Fruit fly (Drosophila melanogaster) whole organism, embryonic: Measurements from ENCODE around the gene CG7519.

Experiments
- CG11504 ChIP-seq: fragments of 200-800 bp; sonication (Bioruptor generic); optimal IDR thresholded peaks from 3 replicates; lab custom pipeline; 2019; ENCODE audit warnings: missing biosample characterization, mild to moderate bottlenecking, missing genetic modification characterization, moderate library complexity
- CG12104 ChIP-seq: fragments of 200-800 bp; sonication (Bioruptor generic); optimal IDR thresholded peaks from 3 replicates; lab custom pipeline; 2016; ENCODE audit warnings: missing biosample characterization, missing genetic modification characterization
- CG12659 ChIP-seq: fragments of 200-800 bp; sonication (Bioruptor generic); optimal IDR thresholded peaks from 3 replicates; lab custom pipeline; 2017; ENCODE audit warnings: mild to moderate bottlenecking, missing biosample characterization, missing genetic modification reagents, missing genetic modification characterization
- CG13287 ChIP-seq: fragments of 200-800 bp; sonication (Bioruptor generic); IDR thresholded peaks from 2 replicates; pipeline ENCODE4 v1.3.6; 2022; ENCODE audit warnings: missing biosample characterization, missing genetic modification characterization; ENCODE audit not compliant: partially characterized antibody
- CG1529 ChIP-seq: fragments of 200-800 bp; sonication (Bioruptor generic); optimal IDR thresholded peaks from 3 replicates; lab custom pipeline; 2018; ENCODE audit warnings: missing biosample characterization, missing genetic modification characterization
- CG16863 ChIP-seq: fragments of 200-800 bp; sonication (Bioruptor generic); optimal IDR thresholded peaks from 3 replicates; lab custom pipeline; 2016; ENCODE audit warnings: missing biosample characterization, missing genetic modification characterization
- CG17361 ChIP-seq: fragments of 200-800 bp; sonication (Bioruptor generic); IDR thresholded peaks from 3 replicates; pipeline ENCODE4 v1.3.6; 2022; ENCODE audit warnings: missing biosample characterization, missing genetic modification characterization
- CG3726 ChIP-seq: fragments of 200-800 bp; sonication (Bioruptor generic); IDR thresholded peaks from 3 replicates; pipeline ENCODE4, ENCODE4 v1.3.6; 2022; ENCODE audit warnings: missing biosample characterization, missing genetic modification characterization
- CG4360 ChIP-seq: fragments of 200-800 bp; sonication (Bioruptor generic); IDR thresholded peaks from 2 replicates; pipeline ENCODE4 v1.3.6; 2022; ENCODE audit warnings: missing biosample characterization, missing genetic modification characterization
- CG4617 ChIP-seq: fragments of 200-800 bp; sonication (Bioruptor generic); optimal IDR thresholded peaks from 3 replicates; lab custom pipeline; 2016; ENCODE audit warnings: missing biosample characterization, missing genetic modification characterization, borderline replicate concordance
- CG4730 ChIP-seq: fragments of 200-800 bp; sonication (Bioruptor generic); IDR thresholded peaks from 2 replicates; pipeline ENCODE4 v1.3.6; 2022; ENCODE audit warnings: missing biosample characterization, missing genetic modification characterization
- CG6254 ChIP-seq: fragments of 200-800 bp; sonication (Bioruptor generic); optimal IDR thresholded peaks from 3 replicates; lab custom pipeline; 2017; ENCODE audit warnings: mild to moderate bottlenecking, missing biosample characterization, missing genetic modification reagents, missing genetic modification characterization
- CG6654 ChIP-seq: fragments of 200-800 bp; sonication (Bioruptor generic); optimal IDR thresholded peaks from 2 replicates; lab custom pipeline; 2017; ENCODE audit warnings: missing biosample characterization, mild to moderate bottlenecking, missing genetic modification characterization
- CG8478 ChIP-seq: fragments of >200 bp; optimal IDR thresholded peaks from 2 replicates; lab custom pipeline; 2018
- CG9797 ChIP-seq: fragments of 200-800 bp; sonication (Bioruptor generic); optimal IDR thresholded peaks from 3 replicates; lab custom pipeline; 2018; ENCODE audit warnings: missing biosample characterization, mild to moderate bottlenecking, missing genetic modification characterization
- Chrac-16 ChIP-seq: fragments of 200-800 bp; sonication (Bioruptor generic); optimal IDR thresholded peaks from 3 replicates; lab custom pipeline; 2016; ENCODE audit warnings: missing biosample characterization, missing genetic modification characterization
- D19A ChIP-seq: fragments of 200-800 bp; optimal IDR thresholded peaks from 3 replicates; lab custom pipeline; 2019; ENCODE audit warnings: missing biosample characterization, mild to moderate bottlenecking, missing genetic modification characterization, moderate library complexity
- Dek ChIP-seq: fragments of 200-800 bp; sonication (Bioruptor generic); optimal IDR thresholded peaks from 3 replicates; lab custom pipeline; 2019; ENCODE audit warnings: missing biosample characterization, mild to moderate bottlenecking, missing genetic modification characterization, moderate library complexity
- E2f1 ChIP-seq: fragments of 200-800 bp; sonication (Bioruptor generic); IDR thresholded peaks from 2 replicates; pipeline ENCODE4 v1.3.6; 2022; ENCODE audit warnings: missing biosample characterization, missing genetic modification characterization
- HHEX ChIP-seq: fragments of 200-800 bp; sonication (Bioruptor generic); optimal IDR thresholded peaks from 3 replicates; lab custom pipeline; 2017; ENCODE audit warnings: missing biosample characterization, mild to moderate bottlenecking, missing genetic modification characterization, missing genetic modification reagents
- HLH3B ChIP-seq: fragments of 200-800 bp; sonication (Bioruptor generic); IDR thresholded peaks from 2 replicates; pipeline ENCODE4 v1.3.6; 2022; ENCODE audit warnings: missing biosample characterization, missing genetic modification characterization
- HLH54F ChIP-seq: fragments of 200-800 bp; sonication (Bioruptor generic); optimal IDR thresholded peaks from 3 replicates; lab custom pipeline; 2016; ENCODE audit warnings: missing biosample characterization, missing genetic modification characterization
- HLHmδ ChIP-seq: fragments of 200-800 bp; sonication (Bioruptor generic); optimal IDR thresholded peaks from 2 replicates; lab custom pipeline; 2018; ENCODE audit warnings: missing biosample characterization, mild to moderate bottlenecking, missing genetic modification characterization, moderate library complexity
- Mad ChIP-seq: fragments of 200-800 bp; sonication (Bioruptor generic); optimal IDR thresholded peaks from 2 replicates; lab custom pipeline; 2016; ENCODE audit warnings: missing biosample characterization, missing genetic modification characterization
- Max ChIP-seq: fragments of 200-800 bp; sonication (Bioruptor generic); optimal IDR thresholded peaks from 2 replicates; lab custom pipeline; 2016; ENCODE audit warnings: missing biosample characterization, mild to moderate bottlenecking, missing genetic modification characterization
- NfI ChIP-seq: fragments of 200-800 bp; sonication (Bioruptor generic); optimal IDR thresholded peaks from 3 replicates; lab custom pipeline; 2018; ENCODE audit warnings: missing biosample characterization, mild to moderate bottlenecking, missing genetic modification characterization, moderate library complexity
- Sin3A ChIP-seq: fragments of >200 bp; optimal IDR thresholded peaks from 2 replicates; lab custom pipeline; 2018
- bigmax ChIP-seq: fragments of 200-800 bp; sonication (Bioruptor generic); optimal IDR thresholded peaks from 2 replicates; lab custom pipeline; 2018; ENCODE audit warnings: missing biosample characterization, mild to moderate bottlenecking, missing genetic modification characterization
- btn ChIP-seq: fragments of 200-800 bp; sonication (Bioruptor generic); optimal IDR thresholded peaks from 2 replicates; lab custom pipeline; 2016; ENCODE audit warnings: missing biosample characterization, missing genetic modification characterization
- cas ChIP-seq: fragments of 200-800 bp; sonication (Bioruptor generic); IDR thresholded peaks from 2 replicates; pipeline ENCODE4 v1.3.6; 2022; ENCODE audit warnings: missing biosample characterization, missing genetic modification characterization
- cato ChIP-seq: fragments of 200-800 bp; sonication (Bioruptor generic); optimal IDR thresholded peaks from 2 replicates; lab custom pipeline; 2016; ENCODE audit warnings: missing biosample characterization, missing genetic modification characterization, borderline replicate concordance
- crp ChIP-seq, 2 experiments: fragments of 200-800 bp; sonication (Bioruptor generic); optimal IDR thresholded peaks; 2 replicates in 1 of 2; 3 replicates in 1 of 2; lab custom pipeline; 2017; ENCODE audit warnings: missing biosample characterization in 2 of 2, missing genetic modification characterization in 2 of 2, mild to moderate bottlenecking in 1 of 2, moderate library complexity in 1 of 2
- dm ChIP-seq: fragments of 200-800 bp; sonication (Bioruptor generic); optimal IDR thresholded peaks from 3 replicates; lab custom pipeline; 2016; ENCODE audit warnings: missing biosample characterization, missing genetic modification characterization
- dysf ChIP-seq: fragments of 200-800 bp; sonication (Bioruptor generic); IDR thresholded peaks from 3 replicates; pipeline ENCODE4 v1.3.6; 2022; ENCODE audit warnings: missing biosample characterization, missing genetic modification characterization
- esg ChIP-seq: fragments of 200-800 bp; sonication (Bioruptor generic); conservative IDR thresholded peaks from 2 replicates; pipeline ENCODE4 v1.3.6; 2022; ENCODE audit warnings: missing biosample characterization, missing genetic modification characterization
- gro ChIP-seq: fragments of 200-800 bp; sonication (Bioruptor generic); optimal IDR thresholded peaks from 2 replicates; lab custom pipeline; 2016; ENCODE audit warnings: missing biosample characterization, missing genetic modification characterization
- ham ChIP-seq: fragments of 200-800 bp; sonication (Bioruptor generic); IDR thresholded peaks from 2 replicates; pipeline ENCODE4 v1.3.6; 2022; ENCODE audit warnings: missing biosample characterization, missing genetic modification characterization
- inv ChIP-seq: fragments of 200-800 bp; sonication (Bioruptor generic); IDR thresholded peaks from 2 replicates; pipeline ENCODE4 v1.3.6; 2022; ENCODE audit warnings: missing biosample characterization, missing genetic modification characterization; ENCODE audit not compliant: partially characterized antibody
- klu ChIP-seq: fragments of 200-800 bp; sonication (Bioruptor generic); IDR thresholded peaks from 2 replicates; pipeline ENCODE4 v1.3.6; 2022; ENCODE audit warnings: missing biosample characterization, missing genetic modification characterization
- lola ChIP-seq, 3 experiments: fragments of >200 bp in 2 of 3; fragments of 200-800 bp in 1 of 3; sonication (Bioruptor generic) in 1 of 3; optimal IDR thresholded peaks; 2 replicates each; lab custom pipeline; 2017 to 2019; ENCODE audit warnings: missing biosample characterization in 3 of 3, missing genetic modification characterization in 3 of 3, mild to moderate bottlenecking in 1 of 3, moderate library complexity in 1 of 3
- maf-S ChIP-seq: fragments of 200-800 bp; sonication (Bioruptor generic); optimal IDR thresholded peaks from 2 replicates; lab custom pipeline; 2016; ENCODE audit warnings: missing biosample characterization, missing genetic modification characterization
- nerfin-2 ChIP-seq: fragments of 200-800 bp; sonication (Bioruptor generic); IDR thresholded peaks from 2 replicates; pipeline ENCODE4 v1.3.6; 2022; ENCODE audit warnings: missing biosample characterization, missing genetic modification characterization; ENCODE audit not compliant: partially characterized antibody
- org-1 ChIP-seq: fragments of 200-800 bp; sonication (Bioruptor generic); optimal IDR thresholded peaks from 2 replicates; lab custom pipeline; 2017; ENCODE audit warnings: missing biosample characterization, missing genetic modification characterization
- ranshi ChIP-seq: fragments of 200-800 bp; sonication (Bioruptor generic); IDR thresholded peaks from 2 replicates; pipeline ENCODE4 v1.3.6; 2022; ENCODE audit warnings: missing biosample characterization, missing genetic modification characterization
- sc ChIP-seq, 3 experiments: fragments of >200 bp in 2 of 3; fragments of 200-800 bp in 1 of 3; sonication (Bioruptor generic) in 1 of 3; optimal IDR thresholded peaks; 2 replicates in 2 of 3; 3 replicates in 1 of 3; lab custom pipeline; 2017; ENCODE audit warnings: mild to moderate bottlenecking in 1 of 3, missing biosample characterization in 1 of 3, missing genetic modification characterization in 1 of 3, missing genetic modification reagents in 1 of 3
- scrt ChIP-seq: fragments of 200-800 bp; sonication (Bioruptor generic); optimal IDR thresholded peaks from 2 replicates; lab custom pipeline; 2018; ENCODE audit warnings: missing biosample characterization, mild to moderate bottlenecking, missing genetic modification characterization, moderate library complexity
- sens-2 ChIP-seq: fragments of 200-800 bp; sonication (Bioruptor generic); IDR thresholded peaks from 2 replicates; pipeline ENCODE4 v1.3.6; 2022; ENCODE audit warnings: missing biosample characterization, missing genetic modification characterization
- slbo ChIP-seq: fragments of 200-800 bp; sonication (Bioruptor generic); IDR thresholded peaks from 2 replicates; pipeline ENCODE4 v1.3.6; 2022; ENCODE audit warnings: missing biosample characterization, missing genetic modification characterization
- slp2 ChIP-seq: fragments of 200-800 bp; sonication (Bioruptor generic); optimal IDR thresholded peaks from 2 replicates; lab custom pipeline; 2016; ENCODE audit warnings: missing biosample characterization, missing genetic modification characterization
- trh ChIP-seq: fragments of 200-800 bp; sonication (Bioruptor generic); optimal IDR thresholded peaks from 2 replicates; lab custom pipeline; 2016; ENCODE audit warnings: missing biosample characterization, missing genetic modification characterization
- vvl ChIP-seq: fragments of 200-800 bp; sonication (Bioruptor generic); IDR thresholded peaks from 2 replicates; pipeline ENCODE4 v1.3.6; 2022; ENCODE audit warnings: missing biosample characterization, missing genetic modification characterization
- wek ChIP-seq: fragments of 200-800 bp; sonication (Bioruptor generic); optimal IDR thresholded peaks from 3 replicates; lab custom pipeline; 2018; ENCODE audit warnings: missing biosample characterization, mild to moderate bottlenecking, missing genetic modification characterization, moderate library complexity

The CG7519 gene

DNA sequence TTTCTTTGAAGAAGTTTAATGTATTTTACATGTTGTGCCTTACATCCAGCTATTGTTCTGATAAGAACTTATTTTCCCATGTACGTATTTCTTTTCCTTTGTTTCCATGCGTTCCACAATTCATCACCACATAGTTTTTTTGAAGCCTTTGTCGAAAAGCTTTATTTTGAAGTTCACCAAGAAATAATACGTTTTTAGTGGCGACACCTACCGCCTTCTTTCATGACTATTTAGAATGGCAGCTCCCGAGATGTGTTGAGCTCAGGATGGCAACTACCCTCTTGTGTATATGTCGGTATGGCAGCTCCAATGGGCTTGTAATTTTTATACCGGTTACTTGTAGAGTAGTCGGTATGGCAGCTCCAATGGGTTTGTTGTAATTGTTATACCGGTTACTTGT, 9.0 kb upstream of the CG7519 start (continued):
- TF ChIP-seq cato (GFP tag; lab: Kevin White, UChicago), result no peak
- no peak for TF ChIP-seq inv (GFP tag; lab: Robert Waterston, UW)
- no peak for TF ChIP-seq CG4360 (GFP tag; lab: Robert Waterston, UW)
- TF ChIP-seq ranshi, result no peak
- no peak for TF ChIP-seq dm
- TF ChIP-seq org-1, result no peak
- no peak for TF ChIP-seq scrt (GFP tag; lab: Kevin White, UChicago)
- TF ChIP-seq Max (GFP tag; lab: Kevin White, UChicago), result no peak
- TF ChIP-seq CG16863 (GFP tag; lab: Kevin White, UChicago), result no peak
- no peak for TF ChIP-seq Sin3A
- TF ChIP-seq HLH3B, result no peak
- TF ChIP-seq lola (GFP tag; optimal IDR thresholded peaks at IDR 0.05; lab: Kevin White, UChicago), result peak in 1 of 3 experiments; percentile 6
- TF ChIP-seq cas (GFP tag; lab: Robert Waterston, UW), result no peak
- TF ChIP-seq CG12659 (GFP tag; lab: Kevin White, UChicago), result peak; percentile 58
- no peak for TF ChIP-seq sc (optimal IDR thresholded peaks at IDR 0.05; lab: Kevin White, UChicago)
- no peak for TF ChIP-seq sc (GFP tag; optimal IDR thresholded peaks at IDR 0.05; lab: Kevin White, UChicago)
- no peak for TF ChIP-seq CG6254 (GFP tag; lab: Kevin White, UChicago)
- peak; percentile 29 for TF ChIP-seq gro (GFP tag; lab: Kevin White, UChicago)
- TF ChIP-seq btn (GFP tag; lab: Kevin White, UChicago), result no peak
- TF ChIP-seq slp2 (GFP tag; lab: Kevin White, UChicago), result no peak
- TF ChIP-seq vvl, result peak; percentile 99
- TF ChIP-seq esg (GFP tag; lab: Robert Waterston, UW), result no peak
- TF ChIP-seq Dek (tag; lab: Kevin White, UChicago), result no peak
- TF ChIP-seq nerfin-2 (GFP tag; lab: Robert Waterston, UW), result no peak
- TF ChIP-seq CG4617 (GFP tag; lab: Kevin White, UChicago), result no peak
- no peak for TF ChIP-seq HLHmδ
- peak; percentile 9 for TF ChIP-seq bigmax (GFP tag; lab: Kevin White, UChicago)
- no peak for TF ChIP-seq dysf (GFP tag; lab: Robert Waterston, UW)
- TF ChIP-seq CG17361 (GFP tag; lab: Robert Waterston, UW), result peak; percentile 40; the same call in 1 of the 3 replicates
- TF ChIP-seq maf-S (GFP tag; lab: Kevin White, UChicago), result no peak
- peak; percentile 18 for TF ChIP-seq NfI
- TF ChIP-seq trh (GFP tag; lab: Kevin White, UChicago), result no peak
- no peak for TF ChIP-seq CG4730 (GFP tag; lab: Robert Waterston, UW)
- peak; percentile 60 for TF ChIP-seq CG13287
- TF ChIP-seq D19A (tag; lab: Kevin White, UChicago), result peak; percentile 46
- peak; percentile 29 for TF ChIP-seq CG9797 (GFP tag; lab: Kevin White, UChicago)
- TF ChIP-seq Mad (GFP tag; lab: Kevin White, UChicago), result no peak
- TF ChIP-seq crp (GFP tag; optimal IDR thresholded peaks at IDR 0.05; lab: Kevin White, UChicago), result no peak
- no peak for TF ChIP-seq HLH54F (GFP tag; lab: Kevin White, UChicago)
- TF ChIP-seq wek (GFP tag; lab: Kevin White, UChicago), result no peak
- TF ChIP-seq CG6654 (GFP tag; lab: Kevin White, UChicago), result no peak
- TF ChIP-seq CG3726 (GFP tag; lab: Robert Waterston, UW), result no peak
- no peak for TF ChIP-seq sens-2 (GFP tag; lab: Robert Waterston, UW)
- TF ChIP-seq CG11504, result no peak
- TF ChIP-seq klu (GFP tag; lab: Robert Waterston, UW), result no peak
- peak; percentile 5 for TF ChIP-seq CG8478
- TF ChIP-seq ham (GFP tag; lab: Robert Waterston, UW), result no peak
- no peak for TF ChIP-seq CG1529 (GFP tag; lab: Kevin White, UChicago)
- TF ChIP-seq CG12104 (GFP tag; lab: Kevin White, UChicago), result no peak
- no peak for TF ChIP-seq E2f1 (GFP tag; lab: Robert Waterston, UW)
- peak; percentile 51; the same call in 1 of the 2 replicates for TF ChIP-seq slbo (GFP tag; lab: Robert Waterston, UW)
- TF ChIP-seq Chrac-16 (GFP tag; lab: Kevin White, UChicago), result no peak
- TF ChIP-seq HHEX, result no peak
